Fruit fly (Drosophila melanogaster) whole organism, embryonic: ENCODE results near the gene bol.

Source experiments
- Abd-B ChIP-seq: fragments of 200-800 bp; sonication (Bioruptor generic); optimal IDR thresholded peaks from 2 replicates; lab custom pipeline; 2018; ENCODE audit warnings: missing biosample characterization, mild to moderate bottlenecking, missing genetic modification characterization, moderate library complexity
- CG10274 ChIP-seq: fragments of 200-800 bp; sonication (Bioruptor generic); optimal IDR thresholded peaks from 3 replicates; lab custom pipeline; 2017; ENCODE audit warnings: missing biosample characterization, mild to moderate bottlenecking, missing genetic modification characterization
- CG10431 ChIP-seq: fragments of 200-800 bp; sonication (Bioruptor generic); optimal IDR thresholded peaks from 3 replicates; lab custom pipeline; 2018; ENCODE audit warnings: missing biosample characterization, mild to moderate bottlenecking, missing genetic modification characterization
- CG11247 ChIP-seq: fragments of 200-800 bp; sonication (Bioruptor generic); IDR thresholded peaks from 2 replicates; pipeline ENCODE4 v1.3.6; 2022; ENCODE audit warnings: missing biosample characterization, missing genetic modification characterization
- CG12769 ChIP-seq: fragments of 200-800 bp; sonication (Bioruptor generic); optimal IDR thresholded peaks from 2 replicates; lab custom pipeline; 2019; ENCODE audit warnings: missing biosample characterization, mild to moderate bottlenecking, missing genetic modification characterization, moderate library complexity
- CG13123 ChIP-seq: fragments of 200-800 bp; sonication (Bioruptor generic); optimal IDR thresholded peaks from 2 replicates; lab custom pipeline; 2016; ENCODE audit warnings: missing biosample characterization, missing genetic modification characterization
- CG13624 ChIP-seq: fragments of 200-800 bp; sonication (Bioruptor generic); optimal IDR thresholded peaks from 2 replicates; lab custom pipeline; 2016; ENCODE audit warnings: missing biosample characterization, missing genetic modification characterization
- CG14710 ChIP-seq: fragments of 200-800 bp; sonication (Bioruptor generic); optimal IDR thresholded peaks from 3 replicates; lab custom pipeline; 2019; ENCODE audit warnings: missing biosample characterization, mild to moderate bottlenecking, missing genetic modification characterization, moderate library complexity
- CG14860 ChIP-seq: fragments of 200-800 bp; sonication (Bioruptor generic); IDR thresholded peaks from 3 replicates; pipeline ENCODE4 v1.3.6; 2022; ENCODE audit warnings: missing biosample characterization, missing genetic modification characterization; ENCODE audit not compliant: partially characterized antibody
- CG15696 ChIP-seq: fragments of 200-800 bp; sonication (Bioruptor generic); optimal IDR thresholded peaks from 2 replicates; lab custom pipeline; 2019; ENCODE audit warnings: missing biosample characterization, mild to moderate bottlenecking, missing genetic modification characterization, moderate library complexity
- CG17359 ChIP-seq: fragments of 200-800 bp; sonication (Bioruptor generic); optimal IDR thresholded peaks from 3 replicates; lab custom pipeline; 2018; ENCODE audit warnings: missing biosample characterization, mild to moderate bottlenecking, missing genetic modification characterization, moderate library complexity
- CG2678 ChIP-seq: fragments of 200-800 bp; sonication (Bioruptor generic); optimal IDR thresholded peaks from 3 replicates; lab custom pipeline; 2019; ENCODE audit warnings: missing biosample characterization, mild to moderate bottlenecking, missing genetic modification characterization, moderate library complexity
- CG33557 ChIP-seq: fragments of 200-800 bp; sonication (Bioruptor generic); optimal IDR thresholded peaks from 2 replicates; lab custom pipeline; 2019; ENCODE audit warnings: missing biosample characterization, mild to moderate bottlenecking, missing genetic modification characterization, moderate library complexity
- CG3407 ChIP-seq: fragments of 200-800 bp; sonication (Bioruptor generic); optimal IDR thresholded peaks from 2 replicates; lab custom pipeline; 2018; ENCODE audit warnings: missing biosample characterization, mild to moderate bottlenecking, missing genetic modification characterization
- CG9797 ChIP-seq: fragments of 200-800 bp; sonication (Bioruptor generic); optimal IDR thresholded peaks from 3 replicates; lab custom pipeline; 2018; ENCODE audit warnings: missing biosample characterization, mild to moderate bottlenecking, missing genetic modification characterization
- D19A ChIP-seq: fragments of 200-800 bp; optimal IDR thresholded peaks from 3 replicates; lab custom pipeline; 2019; ENCODE audit warnings: missing biosample characterization, mild to moderate bottlenecking, missing genetic modification characterization, moderate library complexity
- Dip3 ChIP-seq: fragments of 200-800 bp; sonication (Bioruptor generic); optimal IDR thresholded peaks from 3 replicates; lab custom pipeline; 2016; ENCODE audit warnings: missing biosample characterization, missing genetic modification characterization
- Eip74EF ChIP-seq, 2 experiments: fragments of 200-800 bp in 1 of 2; fragments of >200 bp in 1 of 2; sonication (Bioruptor generic) in 1 of 2; optimal IDR thresholded peaks; 2 replicates each; lab custom pipeline; 2017 to 2019; ENCODE audit warnings: missing biosample characterization in 2 of 2, missing genetic modification characterization in 2 of 2, mild to moderate bottlenecking in 1 of 2, moderate library complexity in 1 of 2
- Ets97D ChIP-seq: fragments of 200-800 bp; sonication (Bioruptor generic); optimal IDR thresholded peaks from 3 replicates; lab custom pipeline; 2016; ENCODE audit warnings: missing biosample characterization, missing genetic modification characterization
- Fer2 ChIP-seq: fragments of 200-800 bp; sonication (Bioruptor generic); optimal IDR thresholded peaks from 2 replicates; lab custom pipeline; 2018; ENCODE audit warnings: missing biosample characterization, mild to moderate bottlenecking, missing genetic modification characterization, moderate library complexity
- HHEX ChIP-seq: fragments of 200-800 bp; sonication (Bioruptor generic); optimal IDR thresholded peaks from 3 replicates; lab custom pipeline; 2017; ENCODE audit warnings: missing biosample characterization, mild to moderate bottlenecking, missing genetic modification characterization, missing genetic modification reagents
- Hmr ChIP-seq: fragments of 200-800 bp; sonication (Bioruptor generic); optimal IDR thresholded peaks from 3 replicates; lab custom pipeline; 2017; ENCODE audit warnings: mild to moderate bottlenecking, missing biosample characterization, missing genetic modification reagents, missing genetic modification characterization
- Hr3 ChIP-seq: fragments of 200-800 bp; sonication (Bioruptor generic); optimal IDR thresholded peaks from 3 replicates; lab custom pipeline; 2016; ENCODE audit warnings: missing biosample characterization, missing genetic modification characterization
- MTF-1 ChIP-seq: fragments of 200-800 bp; sonication (Bioruptor generic); optimal IDR thresholded peaks from 2 replicates; lab custom pipeline; 2018; ENCODE audit warnings: missing biosample characterization, mild to moderate bottlenecking, missing genetic modification characterization, borderline replicate concordance
- Sry-δ ChIP-seq: fragments of 200-800 bp; sonication (Bioruptor generic); optimal IDR thresholded peaks from 2 replicates; lab custom pipeline; 2016; ENCODE audit warnings: missing biosample characterization, missing genetic modification characterization
- al ChIP-seq: fragments of 200-800 bp; sonication (Bioruptor generic); IDR thresholded peaks from 2 replicates; pipeline ENCODE4 v1.3.6; 2022; ENCODE audit warnings: missing biosample characterization, missing genetic modification characterization
- aop ChIP-seq: fragments of 200-800 bp; sonication (Bioruptor generic); IDR thresholded peaks from 2 replicates; pipeline ENCODE4 v1.3.6; 2022; ENCODE audit warnings: missing biosample characterization, missing genetic modification characterization
- bigmax ChIP-seq: fragments of 200-800 bp; sonication (Bioruptor generic); optimal IDR thresholded peaks from 2 replicates; lab custom pipeline; 2018; ENCODE audit warnings: missing biosample characterization, mild to moderate bottlenecking, missing genetic modification characterization
- cas ChIP-seq: fragments of 200-800 bp; sonication (Bioruptor generic); IDR thresholded peaks from 2 replicates; pipeline ENCODE4 v1.3.6; 2022; ENCODE audit warnings: missing biosample characterization, missing genetic modification characterization
- chn ChIP-seq: fragments of 200-800 bp; sonication (Bioruptor generic); optimal IDR thresholded peaks from 2 replicates; lab custom pipeline; 2016; ENCODE audit warnings: missing biosample characterization, missing genetic modification characterization
- crol ChIP-seq: fragments of 200-800 bp; sonication (Bioruptor generic); IDR thresholded peaks from 2 replicates; pipeline ENCODE4 v1.3.6; 2022; ENCODE audit warnings: missing biosample characterization, missing genetic modification characterization
- dan ChIP-seq: fragments of 200-800 bp; sonication (Bioruptor generic); IDR thresholded peaks from 2 replicates; pipeline ENCODE4 v1.3.6; 2022; ENCODE audit warnings: missing biosample characterization, missing genetic modification characterization
- ems ChIP-seq: fragments of 200-800 bp; sonication (Bioruptor generic); optimal IDR thresholded peaks from 3 replicates; lab custom pipeline; 2016; ENCODE audit warnings: missing biosample characterization, missing genetic modification characterization
- gro ChIP-seq: fragments of 200-800 bp; sonication (Bioruptor generic); optimal IDR thresholded peaks from 2 replicates; lab custom pipeline; 2016; ENCODE audit warnings: missing biosample characterization, missing genetic modification characterization
- hkb ChIP-seq, 2 experiments: fragments of 200-800 bp in 1 of 2; fragments of >200 bp in 1 of 2; sonication (Bioruptor generic) in 1 of 2; IDR thresholded peaks in 1 of 2; optimal IDR thresholded peaks in 1 of 2; 2 replicates each; pipeline versions ENCODE4 v1.3.6 to Lab custom; 2017 to 2022; ENCODE audit warnings: missing biosample characterization in 1 of 2, missing genetic modification characterization in 1 of 2
- jing ChIP-seq: fragments of 200-800 bp; sonication (Bioruptor generic); optimal IDR thresholded peaks from 2 replicates; lab custom pipeline; 2018; ENCODE audit warnings: missing biosample characterization, mild to moderate bottlenecking, missing genetic modification characterization
- jumu ChIP-seq: fragments of 200-800 bp; sonication (Bioruptor generic); optimal IDR thresholded peaks from 3 replicates; lab custom pipeline; 2016; ENCODE audit warnings: missing biosample characterization, missing genetic modification characterization
- kni ChIP-seq: fragments of 200-800 bp; sonication (Bioruptor generic); optimal IDR thresholded peaks from 3 replicates; lab custom pipeline; 2017; ENCODE audit warnings: mild to moderate bottlenecking, missing biosample characterization, missing genetic modification reagents, missing genetic modification characterization
- lab ChIP-seq: fragments of 200-800 bp; sonication (Bioruptor generic); optimal IDR thresholded peaks from 3 replicates; lab custom pipeline; 2017; ENCODE audit warnings: missing biosample characterization, missing genetic modification characterization, mild to moderate bottlenecking, moderate library complexity, missing genetic modification reagents
- lilli ChIP-seq: fragments of 200-800 bp; sonication (Bioruptor generic); optimal IDR thresholded peaks from 3 replicates; lab custom pipeline; 2016; ENCODE audit warnings: missing biosample characterization, missing genetic modification characterization
- luna ChIP-seq: fragments of 200-800 bp; sonication (Bioruptor generic); optimal IDR thresholded peaks from 2 replicates; lab custom pipeline; 2016; ENCODE audit warnings: missing biosample characterization, missing genetic modification characterization
- mam ChIP-seq: fragments of 200-800 bp; sonication (Bioruptor generic); optimal IDR thresholded peaks from 3 replicates; lab custom pipeline; 2016; ENCODE audit warnings: missing biosample characterization, missing genetic modification characterization
- prd ChIP-seq, 3 experiments: fragments of >200 bp in 2 of 3; fragments of 200-800 bp in 1 of 3; sonication (Bioruptor generic) in 1 of 3; optimal IDR thresholded peaks in 2 of 3; IDR thresholded peaks in 1 of 3; 2 replicates in 2 of 3; 3 replicates in 1 of 3; pipeline versions ENCODE4 v1.3.6 to Lab custom; 2017 to 2022; ENCODE audit warnings: missing biosample characterization in 1 of 3, missing genetic modification characterization in 1 of 3
- ranshi ChIP-seq: fragments of 200-800 bp; sonication (Bioruptor generic); IDR thresholded peaks from 2 replicates; pipeline ENCODE4 v1.3.6; 2022; ENCODE audit warnings: missing biosample characterization, missing genetic modification characterization
- schlank ChIP-seq: fragments of 200-800 bp; sonication (Bioruptor generic); optimal IDR thresholded peaks from 2 replicates; lab custom pipeline; 2018; ENCODE audit warnings: missing biosample characterization, mild to moderate bottlenecking, missing genetic modification characterization
- slp2 ChIP-seq: fragments of 200-800 bp; sonication (Bioruptor generic); optimal IDR thresholded peaks from 2 replicates; lab custom pipeline; 2016; ENCODE audit warnings: missing biosample characterization, missing genetic modification characterization
- tio ChIP-seq: fragments of 200-800 bp; sonication (Bioruptor generic); optimal IDR thresholded peaks from 2 replicates; lab custom pipeline; 2017; ENCODE audit warnings: missing biosample characterization, missing genetic modification characterization, inconsistent platforms
- vvl ChIP-seq: fragments of 200-800 bp; sonication (Bioruptor generic); IDR thresholded peaks from 2 replicates; pipeline ENCODE4 v1.3.6; 2022; ENCODE audit warnings: missing biosample characterization, missing genetic modification characterization

The bol gene

dm6 chr3L:9072731-9073385 lies 61.3 kb downstream of the bol start, which contains the start of the genes CG4911 and CG4942 (continued):
- TF ChIP-seq slp2 (GFP tag; lab: Kevin White, UChicago), result peak; percentile 43
- peak; percentile 86 for TF ChIP-seq CG14710 (tag; lab: Kevin White, UChicago)
- TF ChIP-seq prd (optimal IDR thresholded peaks at IDR 0.05; lab: Kevin White, UChicago), result no peak
- peak; percentile 80 for TF ChIP-seq prd (GFP tag; IDR thresholded peaks at IDR 0.05; lab: Robert Waterston, UW)
- TF ChIP-seq MTF-1, result no peak
- TF ChIP-seq tio (GFP tag; lab: Kevin White, UChicago), result peak; percentile 66
- peak; percentile 61 for TF ChIP-seq CG12769 (tag; lab: Kevin White, UChicago)
- peak; percentile 58; the same call in 1 of the 2 replicates for TF ChIP-seq vvl
- TF ChIP-seq Sry-δ (GFP tag; lab: Kevin White, UChicago), result peak; percentile 33
- peak; percentile 54 for TF ChIP-seq lab (GFP tag; lab: Kevin White, UChicago)
- TF ChIP-seq mam (GFP tag; lab: Kevin White, UChicago), result peak; percentile 81
- TF ChIP-seq CG10431, result peak; percentile 44
- TF ChIP-seq schlank (tag; lab: Kevin White, UChicago), result no peak
- peak; percentile 83 for TF ChIP-seq lilli (GFP tag; lab: Kevin White, UChicago)
- TF ChIP-seq aop (GFP tag; lab: Robert Waterston, UW), result no peak
- TF ChIP-seq Fer2, result peak; percentile 14
- peak; percentile 21; the same call in 1 of the 2 replicates for TF ChIP-seq cas
- no peak for TF ChIP-seq CG14860 (GFP tag; lab: Robert Waterston, UW)
- TF ChIP-seq kni (GFP tag; lab: Kevin White, UChicago), result peak; percentile 61
- TF ChIP-seq al (GFP tag; lab: Robert Waterston, UW), result peak; percentile 66
- peak; percentile 56 for TF ChIP-seq gro (GFP tag; lab: Kevin White, UChicago)
- TF ChIP-seq CG33557 (GFP tag; lab: Kevin White, UChicago), result peak; percentile 62
- no peak for TF ChIP-seq bigmax (GFP tag; lab: Kevin White, UChicago)
- TF ChIP-seq D19A (tag; lab: Kevin White, UChicago), result peak; percentile 47
- peak; percentile 66 for TF ChIP-seq CG17359 (tag; lab: Kevin White, UChicago)
- TF ChIP-seq dan (GFP tag; lab: Robert Waterston, UW), result no peak
- TF ChIP-seq CG13123 (GFP tag; lab: Kevin White, UChicago), result peak; percentile 75
- TF ChIP-seq Eip74EF (GFP tag; optimal IDR thresholded peaks at IDR 0.05; lab: Kevin White, UChicago), result no peak
- no peak for TF ChIP-seq ems (GFP tag; lab: Kevin White, UChicago)
- TF ChIP-seq ranshi (GFP tag; lab: Robert Waterston, UW), result peak; percentile 70
- peak; percentile 39 for TF ChIP-seq luna (GFP tag; lab: Kevin White, UChicago)
- no peak for TF ChIP-seq CG13624 (GFP tag; lab: Kevin White, UChicago)
- TF ChIP-seq Hr3 (GFP tag; lab: Kevin White, UChicago), result peak; percentile 75
- TF ChIP-seq CG15696 (tag; lab: Kevin White, UChicago), result peak; percentile 40
- TF ChIP-seq chn (GFP tag; lab: Kevin White, UChicago), result peak; percentile 72
- TF ChIP-seq CG10274 (GFP tag; lab: Kevin White, UChicago), result no peak
- peak; percentile 79 for TF ChIP-seq CG9797
- TF ChIP-seq jing (GFP tag; lab: Kevin White, UChicago), result peak; percentile 6
- TF ChIP-seq Abd-B (GFP tag; lab: Kevin White, UChicago), result peak; percentile 34
- peak; percentile 75 for TF ChIP-seq Dip3 (GFP tag; lab: Kevin White, UChicago)
- peak; percentile 40 for TF ChIP-seq HHEX (GFP tag; lab: Kevin White, UChicago)
- TF ChIP-seq Ets97D (GFP tag; lab: Kevin White, UChicago), result no peak
- TF ChIP-seq CG11247 (GFP tag; lab: Robert Waterston, UW), result peak; percentile 68
- no peak for TF ChIP-seq hkb (optimal IDR thresholded peaks at IDR 0.05; lab: Kevin White, UChicago)
- peak; percentile 24; the same call in 1 of the 2 replicates for TF ChIP-seq hkb (GFP tag; IDR thresholded peaks at IDR 0.05; lab: Robert Waterston, UW)
- TF ChIP-seq jumu (GFP tag; lab: Kevin White, UChicago), result no peak
- TF ChIP-seq CG3407 (GFP tag; lab: Kevin White, UChicago), result no peak
- no peak for TF ChIP-seq crol (GFP tag; lab: Robert Waterston, UW)
- peak; percentile 64 for TF ChIP-seq Hmr (GFP tag; lab: Kevin White, UChicago)
- peak; percentile 82 for TF ChIP-seq CG2678
